Worm (Caenorhabditis elegans) whole organism, early embryonic: ENCODE results near the gene txt-10.

Experiments used
- B0310.2 ChIP-seq: sonication (generic microtip); optimal IDR thresholded peaks from 2 replicates; lab custom pipeline; 2016; ENCODE audit warnings: mild to moderate bottlenecking, missing genetic modification characterization, missing compliant biosample characterization
- F13C5.2 ChIP-seq: sonication (generic microtip); optimal IDR thresholded peaks from 2 replicates; lab custom pipeline; 2017; ENCODE audit warnings: mild to moderate bottlenecking, missing genetic modification characterization, inconsistent platforms, missing compliant biosample characterization
- aly-1 ChIP-seq: sonication (generic microtip); optimal IDR thresholded peaks from 2 replicates; lab custom pipeline; 2016; ENCODE audit warnings: missing genetic modification characterization, missing compliant biosample characterization
- ama-1 ChIP-seq: fragments of 150-350 bp; optimal IDR thresholded peaks from 2 replicates; lab custom pipeline; 2014
- ceh-13 ChIP-seq: fragments of 200-800 bp; sonication (Bioruptor generic); optimal IDR thresholded peaks from 2 replicates; lab custom pipeline; 2018; ENCODE audit warnings: mild to moderate bottlenecking, missing genetic modification characterization, missing compliant biosample characterization
- ceh-36 ChIP-seq: sonication (generic microtip); optimal IDR thresholded peaks from 2 replicates; lab custom pipeline; 2016; ENCODE audit warnings: missing genetic modification characterization, inconsistent platforms, missing compliant biosample characterization
- ets-7 ChIP-seq: sonication (generic microtip); optimal IDR thresholded peaks from 2 replicates; lab custom pipeline; 2016; ENCODE audit warnings: missing genotype, missing genetic modification characterization, missing compliant biosample characterization
- flt-1 ChIP-seq: fragments of 200-800 bp; sonication (Bioruptor generic); IDR thresholded peaks from 2 replicates; pipeline ENCODE4 v1.3.6; 2022; ENCODE audit warnings: missing genetic modification characterization, missing compliant biosample characterization
- hmbx-1 ChIP-seq: sonication (generic microtip); optimal IDR thresholded peaks from 2 replicates; lab custom pipeline; 2016; ENCODE audit warnings: mild to moderate bottlenecking, missing genetic modification characterization, missing compliant biosample characterization
- hmg-4 ChIP-seq: fragments of 200-800 bp; sonication (Bioruptor generic); optimal IDR thresholded peaks from 2 replicates; lab custom pipeline; 2018; ENCODE audit warnings: mild to moderate bottlenecking, missing genetic modification characterization, missing compliant biosample characterization
- hnd-1 ChIP-seq: sonication (generic microtip); optimal IDR thresholded peaks from 2 replicates; lab custom pipeline; 2016; ENCODE audit warnings: missing genetic modification characterization, missing compliant biosample characterization
- pes-1 ChIP-seq: fragments of 200-800 bp; sonication (Bioruptor generic); IDR thresholded peaks from 2 replicates; pipeline ENCODE4 v1.3.6; 2022; ENCODE audit warnings: missing genetic modification reagents, missing genetic modification characterization, missing compliant biosample characterization
- scrt-1 ChIP-seq: fragments of 200-800 bp; sonication (Bioruptor generic); IDR thresholded peaks from 2 replicates; pipeline ENCODE4 v1.3.6; 2022; ENCODE audit warnings: missing genetic modification characterization, missing compliant biosample characterization
- sea-1 ChIP-seq: fragments of 200-800 bp; sonication (Bioruptor generic); conservative IDR thresholded peaks from 2 replicates; pipeline ENCODE4 v1.3.6; 2022; ENCODE audit warnings: missing genetic modification characterization, missing compliant biosample characterization
- tbx-11 ChIP-seq: fragments of 200-800 bp; sonication (Bioruptor generic); IDR thresholded peaks from 2 replicates; pipeline ENCODE4 v1.3.6; 2022; ENCODE audit warnings: missing genetic modification characterization, missing compliant biosample characterization
- tbx-37 ChIP-seq: fragments of 200-800 bp; sonication (Bioruptor generic); conservative IDR thresholded peaks from 2 replicates; pipeline ENCODE4 v1.3.6; 2022; ENCODE audit warnings: missing genetic modification reagents, missing genetic modification characterization, missing compliant biosample characterization
- tra-4 ChIP-seq: sonication (generic microtip); optimal IDR thresholded peaks from 2 replicates; lab custom pipeline; 2017; ENCODE audit warnings: missing genetic modification characterization, missing compliant biosample characterization

txt-10 gene

DNA sequence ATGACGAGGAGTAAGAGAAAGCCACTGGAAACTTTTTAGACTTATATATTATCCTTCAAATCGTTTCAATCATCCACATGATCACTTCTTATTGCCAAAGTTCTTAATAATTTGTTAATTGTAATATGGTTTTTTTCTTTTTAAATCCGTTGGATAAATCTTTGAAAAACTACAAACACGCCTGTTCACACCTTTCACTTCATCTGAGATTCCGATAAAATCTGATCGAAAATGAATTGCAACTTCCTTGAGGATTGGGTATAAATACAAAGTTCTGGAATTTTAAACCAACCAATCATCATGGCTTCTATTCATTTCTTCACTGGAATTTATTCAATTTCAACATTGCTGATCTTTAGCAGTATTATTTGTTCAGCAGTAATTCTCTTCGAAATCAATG, 28.0 kb upstream of the txt-10 start, which contains the start of gene col-152:
Gene col-152, plus strand, starts transcription at position 301 of the 400 bp plus-strand sequence.
- TF ChIP-seq sea-1 (GFP tag; lab: Robert Waterston, UW) (no peak), tbx-37 (GFP tag; lab: Robert Waterston, UW) (no peak), aly-1 (no peak), B0310.2 (tag; lab: Kevin White, UChicago) (no peak), ceh-36 (tag; lab: Kevin White, UChicago) (no peak), tbx-11 (GFP tag; lab: Robert Waterston, UW) (no peak), hnd-1 (tag; lab: Kevin White, UChicago) (no peak), ets-7 (no peak), F13C5.2 (tag; lab: Kevin White, UChicago) (no peak), ceh-13 (GFP tag; lab: Kevin White, UChicago) (no peak), pes-1 (no peak), hmg-4 (no peak)

- TF ChIP-seq tbx-11 (GFP tag; lab: Robert Waterston, UW) (no peak), ceh-13 (GFP tag; lab: Kevin White, UChicago) (no peak), ets-7 (no peak), pes-1 (no peak), aly-1 (no peak), scrt-1 (GFP tag; lab: Robert Waterston, UW) (no peak), tbx-37 (GFP tag; lab: Robert Waterston, UW) (no peak), hnd-1 (tag; lab: Kevin White, UChicago) (no peak)
These were observed 25.1 kb upstream of the txt-10 start, which contains the start of gene best-14 for ce11 chrV:10557676-10558075. Gene best-14, plus strand, starts transcription at chrV:10557976.

- TF ChIP-seq tbx-37 (GFP tag; lab: Robert Waterston, UW), result no peak
- TF ChIP-seq hmbx-1 (tag; lab: Kevin White, UChicago), result no peak
- no peak for TF ChIP-seq flt-1 (GFP tag; lab: Robert Waterston, UW)
- TF ChIP-seq ceh-36 (tag; lab: Kevin White, UChicago), result no peak
- TF ChIP-seq ceh-13 (GFP tag; lab: Kevin White, UChicago), result no peak
- TF ChIP-seq sea-1 (GFP tag; lab: Robert Waterston, UW), result no peak
- no peak for TF ChIP-seq scrt-1 (GFP tag; lab: Robert Waterston, UW)
- TF ChIP-seq hnd-1 (tag; lab: Kevin White, UChicago), result no peak
- no peak for TF ChIP-seq aly-1
- no peak for TF ChIP-seq F13C5.2 (tag; lab: Kevin White, UChicago)
- no peak for TF ChIP-seq pes-1
- TF ChIP-seq hmg-4, result no peak
- no peak for TF ChIP-seq B0310.2 (tag; lab: Kevin White, UChicago)
These were observed 24.5 kb upstream of the txt-10 start for ce11 chrV:10557094-10557493.

DNA sequence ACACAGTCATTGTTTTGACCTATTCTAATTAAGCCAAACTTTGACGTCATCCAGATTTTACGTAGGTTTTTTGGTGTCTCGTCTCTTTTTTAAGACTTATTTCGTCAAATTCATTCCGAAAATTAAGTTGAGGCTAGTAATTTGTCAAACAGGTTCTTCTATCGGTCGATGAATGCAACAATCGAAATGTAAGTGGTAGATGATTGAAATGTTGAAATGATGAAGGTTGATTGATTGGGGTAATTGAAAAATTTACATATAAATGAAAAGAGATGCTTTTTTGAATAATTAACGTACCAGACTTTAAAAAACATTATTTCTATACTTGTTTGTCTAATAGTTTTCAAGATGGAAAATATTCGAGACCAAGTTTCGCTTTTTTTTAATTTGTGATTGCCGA, 23.7 kb upstream of the txt-10 start:
- TF ChIP-seq B0310.2 (tag; lab: Kevin White, UChicago) (no peak), ama-1 (no peak), F13C5.2 (tag; lab: Kevin White, UChicago) (no peak), hmg-4 (no peak), tra-4 (tag; lab: Kevin White, UChicago) (no peak), ceh-13 (GFP tag; lab: Kevin White, UChicago) (no peak), flt-1 (GFP tag; lab: Robert Waterston, UW) (no peak), hmbx-1 (tag; lab: Kevin White, UChicago) (no peak), ets-7 (no peak), sea-1 (GFP tag; lab: Robert Waterston, UW) (no peak), pes-1 (no peak)

DNA sequence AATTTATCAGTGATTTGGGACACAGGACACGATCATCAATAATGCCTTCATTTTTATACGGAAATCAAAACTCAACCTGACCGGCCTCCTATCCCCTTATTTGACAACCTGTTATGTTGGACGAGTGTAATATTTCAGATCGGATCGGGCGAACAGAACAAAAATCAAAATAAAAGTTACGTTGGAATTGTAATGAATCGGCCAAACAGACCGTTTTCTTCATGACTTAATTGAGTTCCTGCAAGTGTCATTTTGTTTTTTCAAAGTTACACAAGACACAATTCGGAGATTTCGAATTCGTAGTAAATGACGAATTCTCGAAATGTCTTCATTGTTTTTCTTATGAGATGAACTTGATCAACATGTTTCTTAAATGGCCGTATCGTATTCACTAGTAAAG, 22.6 kb upstream of the txt-10 start, which contains the start of gene F32G8.3:
Gene F32G8.3, minus strand, starts transcription at position 101 of the 400 bp plus-strand sequence.
- TF ChIP-seq tbx-37 (GFP tag; lab: Robert Waterston, UW), result no peak
- no peak for TF ChIP-seq pes-1
- TF ChIP-seq scrt-1 (GFP tag; lab: Robert Waterston, UW), result no peak
- TF ChIP-seq flt-1 (GFP tag; lab: Robert Waterston, UW), result no peak
- TF ChIP-seq hmg-4, result no peak
- no peak for TF ChIP-seq ceh-36 (tag; lab: Kevin White, UChicago)
- no peak for TF ChIP-seq B0310.2 (tag; lab: Kevin White, UChicago)
- no peak for TF ChIP-seq ama-1
- TF ChIP-seq hnd-1 (tag; lab: Kevin White, UChicago), result no peak
- TF ChIP-seq aly-1, result no peak
- no peak for TF ChIP-seq tra-4 (tag; lab: Kevin White, UChicago)
- TF ChIP-seq sea-1 (GFP tag; lab: Robert Waterston, UW), result no peak

DNA sequence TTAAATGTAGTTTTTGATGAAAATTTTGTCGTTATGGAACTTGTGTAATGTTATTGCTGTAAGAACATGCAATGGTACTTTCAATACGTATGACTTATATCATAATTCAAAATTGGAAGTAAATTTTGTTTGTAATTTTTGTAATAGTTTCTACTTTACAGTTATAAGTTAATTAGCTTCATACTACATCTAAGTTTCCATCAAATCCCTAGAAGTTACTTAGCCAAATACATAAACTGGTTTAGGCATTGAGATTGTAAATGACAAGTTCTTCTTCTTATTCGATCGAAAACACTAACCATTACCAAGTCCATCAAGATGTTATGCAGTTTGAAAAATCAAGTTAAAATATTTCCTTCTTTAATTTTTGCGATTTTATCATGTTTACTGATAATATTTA, 17.1 kb upstream of the txt-10 start, which contains the start of gene F32G8.2:
Gene F32G8.2, plus strand, starts transcription at position 301 of the 400 bp plus-strand sequence.
- no peak for TF ChIP-seq tbx-37 (GFP tag; lab: Robert Waterston, UW)
- no peak for TF ChIP-seq flt-1 (GFP tag; lab: Robert Waterston, UW)
- TF ChIP-seq sea-1 (GFP tag; lab: Robert Waterston, UW), result no peak
- no peak for TF ChIP-seq pes-1
- TF ChIP-seq hnd-1 (tag; lab: Kevin White, UChicago), result no peak
- TF ChIP-seq hmbx-1 (tag; lab: Kevin White, UChicago), result no peak

DNA sequence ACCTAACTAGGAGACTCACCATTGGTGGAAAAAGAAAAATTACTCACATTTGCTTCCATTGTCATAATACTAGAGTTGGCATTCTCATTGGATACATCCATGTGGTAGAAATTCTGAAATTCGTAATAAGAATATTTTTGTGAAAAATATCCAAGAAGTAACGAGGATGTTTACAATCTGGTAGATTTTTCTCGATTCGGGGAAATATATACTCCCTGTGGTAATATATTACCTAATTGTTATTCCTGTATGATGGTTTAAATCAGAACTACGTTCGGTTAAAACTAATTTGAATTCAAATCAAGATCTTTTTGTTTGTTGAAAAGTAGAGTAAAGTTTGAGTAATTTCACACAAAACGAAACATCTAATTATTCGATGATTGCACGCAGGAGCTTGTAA, 16.4 kb upstream of the txt-10 start, which contains the start of gene srd-34:
Gene srd-34, minus strand, starts transcription at position 101 of the 400 bp plus-strand sequence.
- TF ChIP-seq hmg-4, result no peak
- TF ChIP-seq B0310.2 (tag; lab: Kevin White, UChicago), result no peak
- TF ChIP-seq hmbx-1 (tag; lab: Kevin White, UChicago), result no peak

- no peak for TF ChIP-seq F13C5.2 (tag; lab: Kevin White, UChicago)
- no peak for TF ChIP-seq tra-4 (tag; lab: Kevin White, UChicago)
- no peak for TF ChIP-seq ama-1
- TF ChIP-seq B0310.2 (tag; lab: Kevin White, UChicago), result no peak
- TF ChIP-seq sea-1 (GFP tag; lab: Robert Waterston, UW), result no peak
- TF ChIP-seq ceh-13 (GFP tag; lab: Kevin White, UChicago), result no peak
- TF ChIP-seq ets-7, result no peak
- TF ChIP-seq tbx-37 (GFP tag; lab: Robert Waterston, UW), result no peak
- TF ChIP-seq hmg-4, result no peak
- TF ChIP-seq scrt-1 (GFP tag; lab: Robert Waterston, UW), result no peak
- no peak for TF ChIP-seq ceh-36 (tag; lab: Kevin White, UChicago)
These were observed 14.1 kb upstream of the txt-10 start, which contains the start of gene F25D1.5 for ce11 chrV:10546749-10547148. Gene F25D1.5, minus strand, starts transcription at chrV:10546783.
